Fruit fly (Drosophila melanogaster) whole organism, embryonic: Measurements from ENCODE around the gene CG15923.

Source experiments
- Adf1 ChIP-seq: fragments of 200-800 bp; sonication (Bioruptor generic); IDR thresholded peaks from 2 replicates; pipeline ENCODE4 v1.3.6; 2022; ENCODE audit warnings: missing biosample characterization, missing genetic modification characterization
- CG1233 ChIP-seq: fragments of 200-800 bp; sonication (Bioruptor generic); optimal IDR thresholded peaks from 4 replicates; lab custom pipeline; 2018; ENCODE audit warnings: missing biosample characterization, mild to moderate bottlenecking, missing genetic modification characterization
- CG12769 ChIP-seq: fragments of 200-800 bp; sonication (Bioruptor generic); optimal IDR thresholded peaks from 2 replicates; lab custom pipeline; 2019; ENCODE audit warnings: missing biosample characterization, mild to moderate bottlenecking, missing genetic modification characterization, moderate library complexity
- CG13287 ChIP-seq: fragments of 200-800 bp; sonication (Bioruptor generic); IDR thresholded peaks from 2 replicates; pipeline ENCODE4 v1.3.6; 2022; ENCODE audit warnings: missing biosample characterization, missing genetic modification characterization; ENCODE audit not compliant: partially characterized antibody
- CG13296 ChIP-seq: fragments of 200-800 bp; sonication (Bioruptor generic); optimal IDR thresholded peaks from 3 replicates; lab custom pipeline; 2018; ENCODE audit warnings: missing biosample characterization, mild to moderate bottlenecking, missing genetic modification characterization
- CG14667 ChIP-seq: fragments of 200-800 bp; sonication (Bioruptor generic); IDR thresholded peaks from 2 replicates; pipeline ENCODE4 v1.3.6; 2022; ENCODE audit warnings: missing biosample characterization, missing genetic modification characterization
- CG1647 ChIP-seq: fragments of 200-800 bp; sonication (Bioruptor generic); optimal IDR thresholded peaks from 3 replicates; lab custom pipeline; 2016; ENCODE audit warnings: missing biosample characterization, missing genetic modification characterization
- CG17612 ChIP-seq: fragments of 200-800 bp; sonication (Bioruptor generic); IDR thresholded peaks from 2 replicates; pipeline ENCODE4 v1.3.6; 2022; ENCODE audit warnings: missing biosample characterization, missing genetic modification characterization
- CG30403 ChIP-seq: fragments of 200-800 bp; sonication (Bioruptor generic); optimal IDR thresholded peaks from 3 replicates; lab custom pipeline; 2016; ENCODE audit warnings: missing biosample characterization, missing genetic modification characterization
- CG31388 ChIP-seq: fragments of 200-800 bp; sonication (Bioruptor generic); optimal IDR thresholded peaks from 2 replicates; lab custom pipeline; 2016; ENCODE audit warnings: missing biosample characterization, missing genetic modification characterization
- CG3163 ChIP-seq: fragments of 200-800 bp; sonication (Bioruptor generic); optimal IDR thresholded peaks from 3 replicates; lab custom pipeline; 2016; ENCODE audit warnings: missing biosample characterization, missing genetic modification characterization
- CG32767 ChIP-seq: fragments of 200-800 bp; sonication (Bioruptor generic); IDR thresholded peaks from 2 replicates; pipeline ENCODE4 v1.3.6; 2022; ENCODE audit warnings: missing biosample characterization, missing genetic modification characterization
- CG33213 ChIP-seq: fragments of 200-800 bp; sonication (Bioruptor generic); optimal IDR thresholded peaks from 3 replicates; lab custom pipeline; 2016; ENCODE audit warnings: missing biosample characterization, missing genetic modification characterization
- CG3407 ChIP-seq: fragments of 200-800 bp; sonication (Bioruptor generic); optimal IDR thresholded peaks from 2 replicates; lab custom pipeline; 2018; ENCODE audit warnings: missing biosample characterization, mild to moderate bottlenecking, missing genetic modification characterization
- CG34376 ChIP-seq: fragments of 200-800 bp; sonication (Bioruptor generic); optimal IDR thresholded peaks from 2 replicates; lab custom pipeline; 2018; ENCODE audit warnings: missing biosample characterization, mild to moderate bottlenecking, missing genetic modification characterization
- CG3995 ChIP-seq: fragments of 200-800 bp; sonication (Bioruptor generic); optimal IDR thresholded peaks from 3 replicates; lab custom pipeline; 2016; ENCODE audit warnings: missing biosample characterization, missing genetic modification characterization
- CG4854 ChIP-seq: fragments of 200-800 bp; sonication (Bioruptor generic); optimal IDR thresholded peaks from 2 replicates; lab custom pipeline; 2016; ENCODE audit warnings: missing biosample characterization, missing genetic modification characterization, inconsistent platforms
- CG6654 ChIP-seq: fragments of 200-800 bp; sonication (Bioruptor generic); optimal IDR thresholded peaks from 2 replicates; lab custom pipeline; 2017; ENCODE audit warnings: missing biosample characterization, mild to moderate bottlenecking, missing genetic modification characterization
- CG6683 ChIP-seq: fragments of 200-800 bp; sonication (Bioruptor generic); optimal IDR thresholded peaks from 2 replicates; lab custom pipeline; 2017; ENCODE audit warnings: missing biosample characterization, mild to moderate bottlenecking, missing genetic modification characterization, missing genetic modification reagents
- CG7987 ChIP-seq: fragments of 200-800 bp; sonication (Bioruptor generic); optimal IDR thresholded peaks from 2 replicates; lab custom pipeline; 2018; ENCODE audit warnings: missing biosample characterization, mild to moderate bottlenecking, missing genetic modification characterization, moderate library complexity
- Deaf1 ChIP-seq: fragments of 200-800 bp; optimal IDR thresholded peaks from 3 replicates; lab custom pipeline; 2019; ENCODE audit warnings: missing biosample characterization, mild to moderate bottlenecking, missing genetic modification characterization, moderate library complexity
- Dfd ChIP-seq, 2 experiments: fragments of >200 bp; optimal IDR thresholded peaks; 2 replicates each; lab custom pipeline; 2017; ENCODE audit warnings: missing biosample characterization in 2 of 2, missing genetic modification characterization in 2 of 2
- Dll ChIP-seq: fragments of 200-800 bp; sonication (Bioruptor generic); IDR thresholded peaks from 4 replicates; pipeline ENCODE4 v1.3.6; 2022; ENCODE audit warnings: missing biosample characterization, missing genetic modification characterization; ENCODE audit not compliant: partially characterized antibody
- Ets65A ChIP-seq: fragments of 200-800 bp; sonication (Bioruptor generic); peaks from one replicate; lab custom pipeline; 2016; ENCODE audit warnings: missing biosample characterization, missing genetic modification characterization
- Hmx ChIP-seq: fragments of 200-800 bp; sonication (Bioruptor generic); optimal IDR thresholded peaks from 2 replicates; lab custom pipeline; 2016; ENCODE audit warnings: missing biosample characterization, missing genetic modification characterization
- Jarid2 ChIP-seq: fragments of 200-800 bp; sonication (Bioruptor generic); optimal IDR thresholded peaks from 3 replicates; lab custom pipeline; 2017; ENCODE audit warnings: mild to moderate bottlenecking, missing biosample characterization, missing genetic modification reagents, missing genetic modification characterization
- Lpt ChIP-seq: fragments of >200 bp; optimal IDR thresholded peaks from 2 replicates; lab custom pipeline; 2018; ENCODE audit warnings: missing biosample characterization, missing genetic modification characterization
- Scr ChIP-seq: fragments of 200-800 bp; sonication (Bioruptor generic); IDR thresholded peaks from 2 replicates; pipeline ENCODE4 v1.3.6; 2022; ENCODE audit warnings: missing biosample characterization, missing genetic modification characterization; ENCODE audit not compliant: partially characterized antibody
- Side ChIP-seq: fragments of 200-800 bp; sonication (Bioruptor generic); optimal IDR thresholded peaks from 2 replicates; lab custom pipeline; 2016; ENCODE audit warnings: missing biosample characterization, missing genetic modification characterization
- Spps ChIP-seq: fragments of 200-800 bp; sonication (Bioruptor generic); optimal IDR thresholded peaks from 2 replicates; lab custom pipeline; 2018; ENCODE audit warnings: missing biosample characterization, mild to moderate bottlenecking, missing genetic modification characterization
- Stat92E ChIP-seq, 3 experiments: fragments of >200 bp in 2 of 3; fragments of 200-800 bp in 1 of 3; sonication (Bioruptor generic) in 1 of 3; optimal IDR thresholded peaks; 2 replicates each; lab custom pipeline; 2017 to 2019; ENCODE audit warnings: missing biosample characterization in 3 of 3, missing genetic modification characterization in 3 of 3, mild to moderate bottlenecking in 1 of 3, moderate library complexity in 1 of 3
- ap ChIP-seq: fragments of 200-800 bp; sonication (Bioruptor generic); IDR thresholded peaks from 2 replicates; pipeline ENCODE4 v1.3.6; 2022; ENCODE audit warnings: missing biosample characterization, missing genetic modification characterization
- chinmo ChIP-seq: fragments of 200-800 bp; sonication (Bioruptor generic); IDR thresholded peaks from 4 replicates; pipeline ENCODE4 v1.3.6; 2022; ENCODE audit warnings: missing biosample characterization, missing genetic modification characterization; ENCODE audit not compliant: partially characterized antibody
- corto ChIP-seq: fragments of 200-800 bp; sonication (Bioruptor generic); optimal IDR thresholded peaks from 2 replicates; lab custom pipeline; 2016; ENCODE audit warnings: missing biosample characterization, mild to moderate bottlenecking, missing genetic modification characterization, moderate library complexity
- crol ChIP-seq: fragments of 200-800 bp; sonication (Bioruptor generic); IDR thresholded peaks from 2 replicates; pipeline ENCODE4 v1.3.6; 2022; ENCODE audit warnings: missing biosample characterization, missing genetic modification characterization
- fd64A ChIP-seq: fragments of 200-800 bp; sonication (Bioruptor generic); optimal IDR thresholded peaks from 3 replicates; lab custom pipeline; 2018; ENCODE audit warnings: missing biosample characterization, mild to moderate bottlenecking, missing genetic modification characterization
- fru ChIP-seq: fragments of >200 bp; optimal IDR thresholded peaks from 2 replicates; lab custom pipeline; 2017
- grn ChIP-seq: fragments of 200-800 bp; sonication (Bioruptor generic); optimal IDR thresholded peaks from 3 replicates; lab custom pipeline; 2017; ENCODE audit warnings: missing biosample characterization, missing genetic modification characterization
- gsb-n ChIP-seq: fragments of 200-800 bp; sonication (Bioruptor generic); optimal IDR thresholded peaks from 3 replicates; lab custom pipeline; 2018; ENCODE audit warnings: missing biosample characterization, mild to moderate bottlenecking, missing genetic modification characterization
- kni ChIP-seq: fragments of 200-800 bp; sonication (Bioruptor generic); optimal IDR thresholded peaks from 3 replicates; lab custom pipeline; 2017; ENCODE audit warnings: mild to moderate bottlenecking, missing biosample characterization, missing genetic modification reagents, missing genetic modification characterization
- lbe ChIP-seq: fragments of 200-800 bp; sonication (Bioruptor generic); optimal IDR thresholded peaks from 2 replicates; lab custom pipeline; 2016; ENCODE audit warnings: missing biosample characterization, mild to moderate bottlenecking, missing genetic modification characterization
- nau ChIP-seq: fragments of 200-800 bp; sonication (Bioruptor generic); optimal IDR thresholded peaks from 3 replicates; lab custom pipeline; 2017; ENCODE audit warnings: missing biosample characterization, mild to moderate bottlenecking, missing genetic modification characterization, missing genetic modification reagents
- nerfin-2 ChIP-seq: fragments of 200-800 bp; sonication (Bioruptor generic); IDR thresholded peaks from 2 replicates; pipeline ENCODE4 v1.3.6; 2022; ENCODE audit warnings: missing biosample characterization, missing genetic modification characterization; ENCODE audit not compliant: partially characterized antibody
- nom ChIP-seq: fragments of 200-800 bp; sonication (Bioruptor generic); optimal IDR thresholded peaks from 2 replicates; lab custom pipeline; 2017; ENCODE audit warnings: missing biosample characterization, missing genetic modification characterization, mild to moderate bottlenecking, moderate library complexity, missing genetic modification reagents
- oc ChIP-seq: fragments of 200-800 bp; sonication (Bioruptor generic); optimal IDR thresholded peaks from 2 replicates; lab custom pipeline; 2018; ENCODE audit warnings: missing biosample characterization, mild to moderate bottlenecking, missing genetic modification characterization, moderate library complexity
- pnt ChIP-seq: fragments of 200-800 bp; sonication (Bioruptor generic); optimal IDR thresholded peaks from 3 replicates; lab custom pipeline; 2016; ENCODE audit warnings: missing biosample characterization, missing genetic modification characterization
- sens ChIP-seq: fragments of 200-800 bp; sonication (Bioruptor generic); peaks from one replicate; lab custom pipeline; 2016; ENCODE audit warnings: missing biosample characterization, missing genetic modification characterization
- slp2 ChIP-seq: fragments of 200-800 bp; sonication (Bioruptor generic); optimal IDR thresholded peaks from 2 replicates; lab custom pipeline; 2016; ENCODE audit warnings: missing biosample characterization, missing genetic modification characterization
- twi ChIP-seq: fragments of 200-800 bp; optimal IDR thresholded peaks from 2 replicates; lab custom pipeline; 2019; ENCODE audit warnings: missing biosample characterization, mild to moderate bottlenecking, missing genetic modification characterization, moderate library complexity
- yki ChIP-seq: fragments of >200 bp; optimal IDR thresholded peaks from 3 replicates; lab custom pipeline; 2018

The CG15923 gene

dm6 chr3R:20567507-20568222 lies 49.0 kb downstream of the CG15923 start (continued):
- TF ChIP-seq CG6683 (no peak), CG12769 (tag; lab: Kevin White, UChicago) (peak; percentile 23), slp2 (GFP tag; lab: Kevin White, UChicago) (no peak), CG4854 (no peak), oc (tag; lab: Kevin White, UChicago) (peak; percentile 4), kni (no peak), Hmx (no peak), crol (GFP tag; lab: Robert Waterston, UW) (peak; percentile 62), CG30403 (GFP tag; lab: Kevin White, UChicago) (no peak), gsb-n (tag; lab: Kevin White, UChicago) (no peak), nerfin-2 (GFP tag; lab: Robert Waterston, UW) (no peak), CG17612 (GFP tag; lab: Robert Waterston, UW) (no peak), yki (lab: Kevin White, UChicago) (no peak), CG32767 (no peak), CG3995 (GFP tag; lab: Kevin White, UChicago) (no peak), fru (lab: Kevin White, UChicago) (no peak), Dll (GFP tag; lab: Robert Waterston, UW) (no peak), CG3407 (no peak), twi (tag; lab: Kevin White, UChicago) (peak; percentile 41), pnt (GFP tag; lab: Kevin White, UChicago) (no peak), CG6654 (GFP tag; lab: Kevin White, UChicago) (no peak), nau (GFP tag; lab: Kevin White, UChicago) (no peak), CG31388 (GFP tag; lab: Kevin White, UChicago) (no peak), fd64A (GFP tag; lab: Kevin White, UChicago) (no peak), CG33213 (no peak), Dfd (GFP tag; optimal IDR thresholded peaks at IDR 0.05; lab: Kevin White, UChicago) (no peak), Adf1 (GFP tag; lab: Robert Waterston, UW) (no peak), Spps (no peak), sens (GFP tag; lab: Kevin White, UChicago) (peak; percentile 37)
- TF ChIP-seq, all 482 proteins: peak for 12

DNA sequence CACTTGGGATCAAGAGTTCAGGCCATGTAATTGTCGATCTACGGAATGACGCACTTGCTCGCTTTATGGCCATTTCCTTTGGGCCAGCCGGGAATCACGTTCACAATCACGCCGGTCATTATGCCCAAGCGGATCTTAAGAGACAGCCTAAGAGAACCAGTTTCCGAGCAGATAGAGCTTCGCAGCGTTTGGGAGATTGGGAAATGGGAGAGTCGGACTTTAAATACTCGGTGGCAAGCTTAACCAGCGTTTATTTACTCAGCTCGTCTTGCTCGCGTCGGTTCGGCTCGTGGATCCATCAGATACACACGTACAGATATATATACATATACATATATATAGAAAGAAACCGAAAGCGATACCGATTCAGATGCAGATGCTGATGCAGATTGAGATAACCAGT lies 51.2 kb downstream of the CG15923 start:
- TF ChIP-seq CG34376 (GFP tag; lab: Kevin White, UChicago): peak; percentile 17
- no peak for TF ChIP-seq CG1233
- peak; percentile 3 for TF ChIP-seq lbe (GFP tag; lab: Kevin White, UChicago)
- TF ChIP-seq CG13296 (GFP tag; lab: Kevin White, UChicago): no peak
- peak; percentile 76 for TF ChIP-seq grn (GFP tag; lab: Kevin White, UChicago)
- TF ChIP-seq corto (GFP tag; lab: Kevin White, UChicago): peak; percentile 20
- peak; percentile 58 for TF ChIP-seq Jarid2
- TF ChIP-seq Scr (GFP tag; lab: Robert Waterston, UW): no peak
- TF ChIP-seq Ets65A (GFP tag; lab: Kevin White, UChicago): peak; percentile 38
- 0 out of 2 replicates have a peak, but pooled peaks have one; percentile 28 for TF ChIP-seq CG32767
- no peak for TF ChIP-seq Stat92E (GFP tag; optimal IDR thresholded peaks at IDR 0.05; lab: Kevin White, UChicago)
- no peak for TF ChIP-seq CG7987 (GFP tag; lab: Kevin White, UChicago)
- peak; percentile 12 for TF ChIP-seq CG3995 (GFP tag; lab: Kevin White, UChicago)
- no peak for TF ChIP-seq Side
- TF ChIP-seq Lpt (GFP tag; lab: Kevin White, UChicago): no peak
- TF ChIP-seq CG30403 (GFP tag; lab: Kevin White, UChicago): no peak
- peak; percentile 61; the same call in 1 of the 4 replicates for TF ChIP-seq chinmo
- TF ChIP-seq nom (GFP tag; lab: Kevin White, UChicago): peak; percentile 54
- TF ChIP-seq CG3163 (GFP tag; lab: Kevin White, UChicago): peak; percentile 86
- no peak for TF ChIP-seq ap (GFP tag; lab: Robert Waterston, UW)
- TF ChIP-seq Deaf1 (tag; lab: Kevin White, UChicago): peak; percentile 69
- TF ChIP-seq CG14667 (GFP tag; lab: Robert Waterston, UW): no peak
- TF ChIP-seq oc (tag; lab: Kevin White, UChicago): peak; percentile 42
- no peak for TF ChIP-seq CG1647 (GFP tag; lab: Kevin White, UChicago)
- TF ChIP-seq CG13287 (GFP tag; lab: Robert Waterston, UW): peak; percentile 36; the same call in 1 of the 2 replicates
